Worm (Caenorhabditis elegans): Measurements from ENCODE around the gene F53F8.5.

Gene F53F8.5

DNA sequence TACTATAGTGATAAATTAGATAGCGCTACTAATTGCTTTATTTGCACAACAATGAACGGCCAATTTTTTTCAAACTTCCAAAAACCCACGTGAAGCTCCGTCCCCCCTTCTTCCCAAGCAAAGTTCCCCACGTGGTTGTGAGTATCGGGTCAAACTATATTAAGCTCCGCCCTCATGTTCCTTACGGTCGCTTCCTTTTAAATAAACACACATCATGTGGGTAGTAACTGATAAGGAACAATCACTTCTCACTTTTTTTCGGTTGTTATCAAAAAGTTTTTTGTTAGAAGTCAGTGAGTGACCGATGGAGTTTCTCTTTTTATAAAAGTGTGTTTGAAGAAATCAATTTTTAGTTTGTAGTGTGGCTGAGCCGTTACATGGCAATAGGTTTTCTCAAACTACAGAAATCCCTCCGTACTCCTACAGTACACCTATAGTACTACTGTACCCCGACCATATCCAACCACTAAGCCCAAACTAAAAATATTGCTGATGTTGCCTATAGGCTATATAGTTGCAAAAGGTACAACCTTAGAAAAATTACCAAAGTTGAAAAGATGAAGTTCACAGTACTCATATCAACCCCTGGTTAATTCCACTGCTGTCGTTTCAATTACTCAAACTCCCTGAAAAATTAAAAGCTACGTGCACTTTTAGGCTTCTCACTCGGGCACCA, 8.6 kb upstream of the F53F8.5 start (continued):
- TF ChIP-seq hmg-1.1 (GFP tag; IDR thresholded peaks at IDR 0.05) (no peak), D1046.2 (GFP tag; IDR thresholded peaks at IDR 0.05) (no peak), unc-39 (tag; optimal IDR thresholded peaks at IDR 0.05) (no peak), Y75B8A.6 (GFP tag; IDR thresholded peaks at IDR 0.05) (no peak), zfp-3 (GFP tag; conservative IDR thresholded peaks at IDR 0.05) (no peak), set-16 (GFP tag; IDR thresholded peaks at IDR 0.05) (no peak), zfp-2 (tag; optimal IDR thresholded peaks at IDR 0.05) (no peak), daf-16 (GFP tag; optimal IDR thresholded peaks at IDR 0.05) (peak in 1 of 2 experiments; percentile 36), daf-16 (tag; optimal IDR thresholded peaks at IDR 0.05) (peak; percentile 96), fkh-10 (GFP tag; optimal IDR thresholded peaks at IDR 0.05) (no peak), R02D3.7 (tag; optimal IDR thresholded peaks at IDR 0.05) (no peak), Y5F2A.4 (GFP tag; optimal IDR thresholded peaks at IDR 0.05) (no peak), nhr-77 (tag; optimal IDR thresholded peaks at IDR 0.05) (peak; percentile 73), hlh-30 (tag; optimal IDR thresholded peaks at IDR 0.05; ENCODE audit: insufficient read depth) (peak; percentile 92), nhr-11 (tag; optimal IDR thresholded peaks at IDR 0.05) (no peak), madf-9 (GFP tag; conservative IDR thresholded peaks at IDR 0.05) (no peak), dmd-9 (GFP tag; IDR thresholded peaks at IDR 0.05) (no peak), egl-43 (GFP tag; IDR thresholded peaks at IDR 0.05) (no peak), nhr-41 (GFP tag; IDR thresholded peaks at IDR 0.05) (0 out of 2 replicates have a peak, but pooled peaks have one; percentile 24), hif-1 (tag; optimal IDR thresholded peaks at IDR 0.05) (peak in 1 of 2 experiments; percentile 56), tra-1 (GFP tag; IDR thresholded peaks at IDR 0.05) (peak; percentile 55; the same call in 1 of the 2 replicates), sdz-12 (GFP tag; optimal IDR thresholded peaks at IDR 0.05) (no peak), zip-2 (tag; optimal IDR thresholded peaks at IDR 0.05) (no peak), lsy-2 (tag; optimal IDR thresholded peaks at IDR 0.05) (no peak), duxl-1 (tag; optimal IDR thresholded peaks at IDR 0.05; ENCODE audit: poor library complexity) (no peak), ceh-28 (tag; optimal IDR thresholded peaks at IDR 0.05) (no peak), T26A8.4 (GFP tag; IDR thresholded peaks at IDR 0.05) (no peak), dpl-1 (GFP tag; optimal IDR thresholded peaks at IDR 0.05) (peak; percentile 11), nhr-6 (tag; optimal IDR thresholded peaks at IDR 0.05) (peak; percentile 1), nhr-111 (GFP tag; optimal IDR thresholded peaks at IDR 0.05) (no peak), mxl-2 (GFP tag; conservative IDR thresholded peaks at IDR 0.05) (peak; percentile 67; the same call in 1 of the 2 replicates), skn-1 (tag; optimal IDR thresholded peaks at IDR 0.05) (no peak), unc-130 (GFP tag; optimal IDR thresholded peaks at IDR 0.05) (no peak), F26F4.8 (GFP tag; conservative IDR thresholded peaks at IDR 0.05) (no peak), nhr-237 (tag; optimal IDR thresholded peaks at IDR 0.05) (no peak), madf-5 (GFP tag; IDR thresholded peaks at IDR 0.05) (no peak), nhr-48 (tag; optimal IDR thresholded peaks at IDR 0.05) (peak; percentile 79), ctbp-1 (GFP tag; IDR thresholded peaks at IDR 0.05) (0 out of 2 replicates have a peak, but pooled peaks have one; percentile 12), snpc-1.2 (GFP tag; IDR thresholded peaks at IDR 0.05) (no peak), mxl-3 (GFP tag; optimal IDR thresholded peaks at IDR 0.05) (peak; percentile 60), nhr-25 (tag; optimal IDR thresholded peaks at IDR 0.05; ENCODE audit: borderline replicate concordance, insufficient read depth) (no peak), mdt-29 (GFP tag; IDR thresholded peaks at IDR 0.05) (no peak), tag-97 (GFP tag; IDR thresholded peaks at IDR 0.05) (no peak), pqm-1 (tag; optimal IDR thresholded peaks at IDR 0.05) (peak; percentile 91), Y48G9A.11 (GFP tag; IDR thresholded peaks at IDR 0.05) (no peak), lin-1 (GFP tag; IDR thresholded peaks at IDR 0.05) (peak; percentile 19; the same call in 1 of the 2 replicates), saeg-2 (GFP tag; IDR thresholded peaks at IDR 0.05) (no peak), lir-3 (tag; optimal IDR thresholded peaks at IDR 0.05) (no peak), gei-8 (GFP tag; optimal IDR thresholded peaks at IDR 0.05) (no peak), egl-27 (tag; optimal IDR thresholded peaks at IDR 0.05) (no peak)

Measured in whole organism, L4 larva.